Fruit fly (Drosophila melanogaster) whole organism, embryonic: ENCODE data around the gene CG13039.

Experiments used
- Atf-2 ChIP-seq: fragments of 200-800 bp; sonication (Bioruptor generic); optimal IDR thresholded peaks from 2 replicates; lab custom pipeline; 2016; ENCODE audit warnings: missing biosample characterization, missing genetic modification characterization
- B-H2 ChIP-seq: fragments of 200-800 bp; sonication (Bioruptor generic); optimal IDR thresholded peaks from 2 replicates; lab custom pipeline; 2018; ENCODE audit warnings: missing biosample characterization, mild to moderate bottlenecking, missing genetic modification characterization
- Bgb ChIP-seq: fragments of 200-800 bp; sonication (Bioruptor generic); IDR thresholded peaks from 2 replicates; pipeline ENCODE4 v1.3.6; 2022; ENCODE audit warnings: missing biosample characterization, missing genetic modification characterization; ENCODE audit not compliant: partially characterized antibody
- Blimp-1 ChIP-seq: fragments of 200-800 bp; sonication (Bioruptor generic); optimal IDR thresholded peaks from 3 replicates; lab custom pipeline; 2018; ENCODE audit warnings: missing biosample characterization, missing genetic modification characterization, mild to moderate bottlenecking, moderate library complexity, missing genetic modification reagents
- CG10274 ChIP-seq: fragments of 200-800 bp; sonication (Bioruptor generic); optimal IDR thresholded peaks from 3 replicates; lab custom pipeline; 2017; ENCODE audit warnings: missing biosample characterization, mild to moderate bottlenecking, missing genetic modification characterization
- CG10654 ChIP-seq: fragments of 200-800 bp; sonication (Bioruptor generic); optimal IDR thresholded peaks from 2 replicates; lab custom pipeline; 2016; ENCODE audit warnings: missing biosample characterization, missing genetic modification characterization
- CG12219 ChIP-seq: fragments of 200-800 bp; sonication (Bioruptor generic); optimal IDR thresholded peaks from 3 replicates; lab custom pipeline; 2018; ENCODE audit warnings: missing biosample characterization, mild to moderate bottlenecking, missing genetic modification characterization
- CG13424 ChIP-seq: fragments of 200-800 bp; sonication (Bioruptor generic); optimal IDR thresholded peaks from 2 replicates; lab custom pipeline; 2019; ENCODE audit warnings: missing biosample characterization, mild to moderate bottlenecking, missing genetic modification characterization, moderate library complexity
- CG14965 ChIP-seq: fragments of 200-800 bp; sonication (Bioruptor generic); optimal IDR thresholded peaks from 2 replicates; lab custom pipeline; 2016; ENCODE audit warnings: missing biosample characterization, missing genetic modification characterization, borderline replicate concordance
- CG16779 ChIP-seq: fragments of 200-800 bp; sonication (Bioruptor generic); IDR thresholded peaks from 2 replicates; pipeline ENCODE4 v1.3.6; 2022; ENCODE audit warnings: missing biosample characterization, missing genetic modification characterization
- CG16813 ChIP-seq: fragments of 200-800 bp; sonication (Bioruptor generic); IDR thresholded peaks from 3 replicates; pipeline ENCODE4 v1.3.6; 2022; ENCODE audit warnings: missing biosample characterization, missing genetic modification characterization; ENCODE audit not compliant: partially characterized antibody
- CG17359 ChIP-seq: fragments of 200-800 bp; sonication (Bioruptor generic); optimal IDR thresholded peaks from 3 replicates; lab custom pipeline; 2018; ENCODE audit warnings: missing biosample characterization, mild to moderate bottlenecking, missing genetic modification characterization, moderate library complexity
- CG2120 ChIP-seq: fragments of 200-800 bp; sonication (Bioruptor generic); optimal IDR thresholded peaks from 3 replicates; lab custom pipeline; 2016; ENCODE audit warnings: missing biosample characterization, missing genetic modification characterization
- CG2678 ChIP-seq: fragments of 200-800 bp; sonication (Bioruptor generic); optimal IDR thresholded peaks from 3 replicates; lab custom pipeline; 2019; ENCODE audit warnings: missing biosample characterization, mild to moderate bottlenecking, missing genetic modification characterization, moderate library complexity
- CG31441 ChIP-seq: fragments of 200-800 bp; sonication (Bioruptor generic); IDR thresholded peaks from 2 replicates; pipeline ENCODE4 v1.3.6; 2022; ENCODE audit warnings: missing biosample characterization, missing genetic modification characterization
- CG3163 ChIP-seq: fragments of 200-800 bp; sonication (Bioruptor generic); optimal IDR thresholded peaks from 3 replicates; lab custom pipeline; 2016; ENCODE audit warnings: missing biosample characterization, missing genetic modification characterization
- CG32772 ChIP-seq: fragments of 200-800 bp; sonication (Bioruptor generic); IDR thresholded peaks from 2 replicates; pipeline ENCODE4 v1.3.6; 2022; ENCODE audit warnings: missing biosample characterization, missing genetic modification characterization
- CG3281 ChIP-seq: fragments of 200-800 bp; sonication (Bioruptor generic); optimal IDR thresholded peaks from 3 replicates; lab custom pipeline; 2017; ENCODE audit warnings: missing biosample characterization, mild to moderate bottlenecking, missing genetic modification characterization
- CG34224 ChIP-seq: fragments of 200-800 bp; sonication (Bioruptor generic); IDR thresholded peaks from 3 replicates; pipeline ENCODE4 v1.3.6; 2022; ENCODE audit warnings: missing biosample characterization, missing genetic modification characterization; ENCODE audit not compliant: partially characterized antibody
- CG8478 ChIP-seq: fragments of >200 bp; optimal IDR thresholded peaks from 2 replicates; lab custom pipeline; 2018
- CoRest ChIP-seq: fragments of 200-800 bp; sonication (Bioruptor generic); optimal IDR thresholded peaks from 3 replicates; lab custom pipeline; 2018; ENCODE audit warnings: missing biosample characterization, mild to moderate bottlenecking, missing genetic modification characterization, moderate library complexity
- Gsc ChIP-seq: fragments of 200-800 bp; sonication (Bioruptor generic); IDR thresholded peaks from 2 replicates; pipeline ENCODE4 v1.3.6; 2022; ENCODE audit warnings: missing biosample characterization, missing genetic modification characterization
- Hr51 ChIP-seq, 2 experiments: fragments of 200-800 bp; sonication (Bioruptor generic); optimal IDR thresholded peaks; 2 replicates in 1 of 2; 3 replicates in 1 of 2; lab custom pipeline; 2016 to 2018; ENCODE audit warnings: missing biosample characterization in 2 of 2, missing genetic modification characterization in 2 of 2, mild to moderate bottlenecking in 1 of 2, moderate library complexity in 1 of 2
- Lhr ChIP-seq: fragments of 200-800 bp; sonication (Bioruptor generic); optimal IDR thresholded peaks from 3 replicates; lab custom pipeline; 2017; ENCODE audit warnings: mild to moderate bottlenecking, missing biosample characterization, missing genetic modification reagents, missing genetic modification characterization
- Mes4 ChIP-seq: fragments of 200-800 bp; sonication (Bioruptor generic); optimal IDR thresholded peaks from 2 replicates; lab custom pipeline; 2016; ENCODE audit warnings: missing biosample characterization, missing genetic modification characterization
- NC2β ChIP-seq: fragments of 200-800 bp; sonication (Bioruptor generic); optimal IDR thresholded peaks from 2 replicates; lab custom pipeline; 2016; ENCODE audit warnings: missing biosample characterization, missing genetic modification characterization
- Oli ChIP-seq: fragments of 200-800 bp; sonication (Bioruptor generic); optimal IDR thresholded peaks from 2 replicates; lab custom pipeline; 2018; ENCODE audit warnings: missing biosample characterization, mild to moderate bottlenecking, missing genetic modification characterization, moderate library complexity
- Sox102F ChIP-seq: fragments of 200-800 bp; sonication (Bioruptor generic); optimal IDR thresholded peaks from 2 replicates; lab custom pipeline; 2018; ENCODE audit warnings: missing biosample characterization, mild to moderate bottlenecking, missing genetic modification characterization, moderate library complexity
- Xbp1 ChIP-seq: fragments of 200-800 bp; sonication (Bioruptor generic); optimal IDR thresholded peaks from 3 replicates; lab custom pipeline; 2016; ENCODE audit warnings: missing biosample characterization, mild to moderate bottlenecking, missing genetic modification characterization
- ase ChIP-seq: fragments of 200-800 bp; sonication (Bioruptor generic); IDR thresholded peaks from 3 replicates; pipeline ENCODE4 v1.3.6; 2022; ENCODE audit warnings: missing biosample characterization, missing genetic modification characterization
- bcd ChIP-seq: fragments of 200-800 bp; sonication (Bioruptor generic); optimal IDR thresholded peaks from 2 replicates; lab custom pipeline; 2017; ENCODE audit warnings: missing biosample characterization, mild to moderate bottlenecking, missing genetic modification characterization
- chinmo ChIP-seq: fragments of 200-800 bp; sonication (Bioruptor generic); IDR thresholded peaks from 4 replicates; pipeline ENCODE4 v1.3.6; 2022; ENCODE audit warnings: missing biosample characterization, missing genetic modification characterization; ENCODE audit not compliant: partially characterized antibody
- ci ChIP-seq: fragments of 200-800 bp; sonication (Bioruptor generic); IDR thresholded peaks from 3 replicates; pipeline ENCODE4 v1.3.6; 2022; ENCODE audit warnings: missing biosample characterization, missing genetic modification characterization
- dmrt11E ChIP-seq: fragments of 200-800 bp; sonication (Bioruptor generic); optimal IDR thresholded peaks from 3 replicates; lab custom pipeline; 2018; ENCODE audit warnings: missing biosample characterization, mild to moderate bottlenecking, missing genetic modification characterization, moderate library complexity
- dmrt99B ChIP-seq: fragments of 200-800 bp; sonication (Bioruptor generic); optimal IDR thresholded peaks from 2 replicates; lab custom pipeline; 2018; ENCODE audit warnings: missing biosample characterization, mild to moderate bottlenecking, missing genetic modification characterization, moderate library complexity
- fd64A ChIP-seq: fragments of 200-800 bp; sonication (Bioruptor generic); optimal IDR thresholded peaks from 3 replicates; lab custom pipeline; 2018; ENCODE audit warnings: missing biosample characterization, mild to moderate bottlenecking, missing genetic modification characterization
- gem ChIP-seq: fragments of 200-800 bp; sonication (Bioruptor generic); optimal IDR thresholded peaks from 2 replicates; lab custom pipeline; 2019; ENCODE audit warnings: missing biosample characterization, mild to moderate bottlenecking, missing genetic modification characterization, moderate library complexity
- her ChIP-seq: fragments of 200-800 bp; sonication (Bioruptor generic); optimal IDR thresholded peaks from 2 replicates; lab custom pipeline; 2016; ENCODE audit warnings: missing biosample characterization, missing genetic modification characterization
- kay ChIP-seq: fragments of 200-800 bp; sonication (Bioruptor generic); optimal IDR thresholded peaks from 2 replicates; lab custom pipeline; 2016; ENCODE audit warnings: missing biosample characterization, missing genetic modification characterization
- nmo ChIP-seq: fragments of 200-800 bp; sonication (Bioruptor generic); optimal IDR thresholded peaks from 2 replicates; lab custom pipeline; 2018; ENCODE audit warnings: missing biosample characterization, mild to moderate bottlenecking, missing genetic modification characterization, moderate library complexity
- peb ChIP-seq: fragments of 200-800 bp; sonication (Bioruptor generic); IDR thresholded peaks from 2 replicates; pipeline ENCODE4 v1.3.6; 2022; ENCODE audit warnings: missing biosample characterization, missing genetic modification characterization
- pho ChIP-seq: fragments of 200-800 bp; sonication (Bioruptor generic); optimal IDR thresholded peaks from 2 replicates; lab custom pipeline; 2016; ENCODE audit warnings: missing biosample characterization, missing genetic modification characterization
- phol ChIP-seq: fragments of 200-800 bp; sonication (Bioruptor generic); optimal IDR thresholded peaks from 3 replicates; lab custom pipeline; 2018; ENCODE audit warnings: missing biosample characterization, mild to moderate bottlenecking, missing genetic modification characterization, moderate library complexity
- row ChIP-seq: fragments of 200-800 bp; sonication (Bioruptor generic); IDR thresholded peaks from 3 replicates; pipeline ENCODE4 v1.3.6; 2022; ENCODE audit warnings: missing biosample characterization, missing genetic modification characterization
- sens-2 ChIP-seq: fragments of 200-800 bp; sonication (Bioruptor generic); IDR thresholded peaks from 2 replicates; pipeline ENCODE4 v1.3.6; 2022; ENCODE audit warnings: missing biosample characterization, missing genetic modification characterization
- slp2 ChIP-seq: fragments of 200-800 bp; sonication (Bioruptor generic); optimal IDR thresholded peaks from 2 replicates; lab custom pipeline; 2016; ENCODE audit warnings: missing biosample characterization, missing genetic modification characterization
- unpg ChIP-seq: fragments of 200-800 bp; sonication (Bioruptor generic); optimal IDR thresholded peaks from 3 replicates; lab custom pipeline; 2018; ENCODE audit warnings: missing biosample characterization, mild to moderate bottlenecking, missing genetic modification characterization, moderate library complexity
- vvl ChIP-seq: fragments of 200-800 bp; sonication (Bioruptor generic); IDR thresholded peaks from 2 replicates; pipeline ENCODE4 v1.3.6; 2022; ENCODE audit warnings: missing biosample characterization, missing genetic modification characterization
- zf30C ChIP-seq: fragments of 200-800 bp; sonication (Bioruptor generic); optimal IDR thresholded peaks from 3 replicates; lab custom pipeline; 2018; ENCODE audit warnings: missing biosample characterization, mild to moderate bottlenecking, missing genetic modification characterization

Gene CG13039

DNA sequence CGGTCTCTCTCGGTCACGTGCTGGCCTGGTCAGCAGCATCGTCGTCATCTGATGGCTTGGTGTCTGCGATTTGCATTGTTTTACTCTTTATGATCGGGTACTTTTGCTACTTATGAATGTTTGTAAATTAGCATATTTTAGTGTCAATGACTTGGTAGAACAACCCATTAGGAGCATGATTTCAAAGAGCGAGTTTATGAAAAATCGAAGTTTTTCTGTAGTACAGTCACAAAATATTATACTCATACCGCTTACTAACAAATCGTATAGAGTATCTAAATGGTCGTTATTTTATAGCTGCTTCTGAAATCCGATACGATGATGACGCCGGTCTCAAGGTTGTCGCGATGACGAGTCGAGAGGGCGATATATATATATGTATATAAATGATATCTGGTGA lies 40.3 kb downstream of the CG13039 start (continued):
- TF ChIP-seq CG32772 (0 out of 2 replicates have a peak, but pooled peaks have one; percentile 8), phol (peak; percentile 28), her (no peak), CoRest (peak; percentile 16), CG2120 (GFP tag; lab: Kevin White, UChicago) (no peak), pho (GFP tag; lab: Kevin White, UChicago) (no peak), CG12219 (peak; percentile 14), Xbp1 (GFP tag; lab: Kevin White, UChicago) (peak; percentile 10), CG31441 (GFP tag; lab: Robert Waterston, UW) (0 out of 2 replicates have a peak, but pooled peaks have one; percentile 29), B-H2 (GFP tag; lab: Kevin White, UChicago) (no peak), bcd (GFP tag; lab: Kevin White, UChicago) (no peak)

DNA sequence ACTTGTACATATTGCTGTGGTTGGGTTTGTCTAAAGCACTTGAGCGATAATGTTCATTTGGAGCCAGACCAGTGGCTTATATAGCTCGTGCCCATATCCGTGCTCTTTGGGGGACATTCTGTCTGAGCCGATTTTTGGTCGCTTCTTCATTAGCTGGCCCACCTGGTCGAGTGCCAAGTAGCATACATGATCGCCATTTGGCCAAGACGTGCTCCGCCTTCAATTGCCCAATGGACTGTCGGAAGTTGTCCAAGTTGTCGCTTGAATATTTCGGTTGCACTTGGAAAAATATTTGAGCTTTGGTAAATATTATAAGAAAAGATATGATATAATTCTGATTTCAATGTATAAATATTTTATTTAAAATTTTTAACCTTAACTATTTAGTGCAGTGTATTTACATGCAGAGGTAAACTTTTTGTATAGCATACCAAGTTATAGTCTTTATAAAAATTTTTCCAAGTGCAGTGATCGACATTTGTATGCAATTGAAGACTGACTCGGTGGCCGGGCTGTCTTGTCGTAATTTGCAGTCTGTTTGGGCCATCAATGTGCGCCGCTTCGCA lies 41.1 kb downstream of the CG13039 start, which contains the start of gene CG13047:
TSS of gene CG13047 (minus strand) at position 51 of the 566 bp plus-strand sequence.
- peak in 1 of 2 experiments; percentile 54 for TF ChIP-seq Hr51 (GFP tag; optimal IDR thresholded peaks at IDR 0.05; lab: Kevin White, UChicago)
- TF ChIP-seq unpg (GFP tag; lab: Kevin White, UChicago): peak; percentile 2
- peak; percentile 24 for TF ChIP-seq CG13424
- peak; percentile 9 for TF ChIP-seq nmo
- peak; percentile 44 for TF ChIP-seq dmrt99B (tag; lab: Kevin White, UChicago)
- no peak for TF ChIP-seq CG16813 (GFP tag; lab: Robert Waterston, UW)
- TF ChIP-seq gem (tag; lab: Kevin White, UChicago): peak; percentile 29
- TF ChIP-seq chinmo: 0 out of 4 replicates have a peak, but pooled peaks have one; percentile 24
- peak; percentile 7 for TF ChIP-seq Blimp-1 (GFP tag; lab: Kevin White, UChicago)
- no peak for TF ChIP-seq Bgb
- no peak for TF ChIP-seq CG16779 (GFP tag; lab: Robert Waterston, UW)
- no peak for TF ChIP-seq CG10654 (GFP tag; lab: Kevin White, UChicago)
- peak; percentile 36 for TF ChIP-seq CG2678 (tag; lab: Kevin White, UChicago)
- no peak for TF ChIP-seq kay
- no peak for TF ChIP-seq CG3163 (GFP tag; lab: Kevin White, UChicago)
- TF ChIP-seq NC2β (GFP tag; lab: Kevin White, UChicago): no peak
- no peak for TF ChIP-seq dmrt11E (tag; lab: Kevin White, UChicago)
- no peak for TF ChIP-seq Gsc
- TF ChIP-seq CG14965 (GFP tag; lab: Kevin White, UChicago): no peak
- TF ChIP-seq CG10274 (GFP tag; lab: Kevin White, UChicago): no peak
- no peak for TF ChIP-seq CG3281 (GFP tag; lab: Kevin White, UChicago)
- TF ChIP-seq vvl (GFP tag; lab: Robert Waterston, UW): no peak
- no peak for TF ChIP-seq Atf-2 (GFP tag; lab: Kevin White, UChicago)
- 0 out of 3 replicates have a peak, but pooled peaks have one; percentile 11 for TF ChIP-seq row (GFP tag; lab: Robert Waterston, UW)
- TF ChIP-seq slp2 (GFP tag; lab: Kevin White, UChicago): no peak
- TF ChIP-seq zf30C (GFP tag; lab: Kevin White, UChicago): no peak
- TF ChIP-seq CG34224 (GFP tag; lab: Robert Waterston, UW): no peak
- no peak for TF ChIP-seq ase (GFP tag; lab: Robert Waterston, UW)
- TF ChIP-seq Lhr: no peak
- no peak for TF ChIP-seq ci (GFP tag; lab: Robert Waterston, UW)
- TF ChIP-seq sens-2 (GFP tag; lab: Robert Waterston, UW): no peak
- TF ChIP-seq phol: peak; percentile 22
- TF ChIP-seq peb (GFP tag; lab: Robert Waterston, UW): no peak
- TF ChIP-seq CG8478 (lab: Kevin White, UChicago): no peak
- no peak for TF ChIP-seq Mes4 (GFP tag; lab: Kevin White, UChicago)
- TF ChIP-seq Oli (tag; lab: Kevin White, UChicago): peak; percentile 15
- peak; percentile 5 for TF ChIP-seq CG17359
- TF ChIP-seq Sox102F (GFP tag; lab: Kevin White, UChicago): peak; percentile 36
- no peak for TF ChIP-seq fd64A (GFP tag; lab: Kevin White, UChicago)
